Fruit fly (Drosophila melanogaster) whole organism, embryonic: Measurements from ENCODE around the gene Ir92a.
A peak's percentile ranks its signal among the peaks of the same experiment; 100 is the strongest.

Experiments
- ATbp ChIP-seq: fragments of 200-800 bp; sonication (Bioruptor generic); optimal IDR thresholded peaks from 2 replicates; lab custom pipeline; 2017; ENCODE audit warnings: missing biosample characterization, mild to moderate bottlenecking, missing genetic modification characterization, missing genetic modification reagents
- Asciz ChIP-seq: fragments of 200-800 bp; sonication (Bioruptor generic); optimal IDR thresholded peaks from 2 replicates; lab custom pipeline; 2017; ENCODE audit warnings: missing biosample characterization, mild to moderate bottlenecking, missing genetic modification characterization, missing genetic modification reagents
- CG10321 ChIP-seq: fragments of 200-800 bp; sonication (Bioruptor generic); IDR thresholded peaks from 2 replicates; pipeline ENCODE4 v1.3.6; 2022; ENCODE audit warnings: missing biosample characterization, missing genetic modification characterization
- CG10431 ChIP-seq: fragments of 200-800 bp; sonication (Bioruptor generic); optimal IDR thresholded peaks from 3 replicates; lab custom pipeline; 2018; ENCODE audit warnings: missing biosample characterization, mild to moderate bottlenecking, missing genetic modification characterization
- CG11695 ChIP-seq: fragments of 200-800 bp; sonication (Bioruptor generic); IDR thresholded peaks from 3 replicates; pipeline ENCODE4 v1.3.6; 2022; ENCODE audit warnings: missing biosample characterization, missing genetic modification characterization
- CG12071 ChIP-seq: fragments of 200-800 bp; sonication (Bioruptor generic); optimal IDR thresholded peaks from 3 replicates; lab custom pipeline; 2018; ENCODE audit warnings: missing biosample characterization, mild to moderate bottlenecking, missing genetic modification characterization
- CG12104 ChIP-seq: fragments of 200-800 bp; sonication (Bioruptor generic); optimal IDR thresholded peaks from 3 replicates; lab custom pipeline; 2016; ENCODE audit warnings: missing biosample characterization, missing genetic modification characterization
- CG12236 ChIP-seq: fragments of 200-800 bp; sonication (Bioruptor generic); optimal IDR thresholded peaks from 2 replicates; lab custom pipeline; 2016; ENCODE audit warnings: missing biosample characterization, missing genetic modification characterization
- CG13624 ChIP-seq: fragments of 200-800 bp; sonication (Bioruptor generic); optimal IDR thresholded peaks from 2 replicates; lab custom pipeline; 2016; ENCODE audit warnings: missing biosample characterization, missing genetic modification characterization
- CG16813 ChIP-seq: fragments of 200-800 bp; sonication (Bioruptor generic); IDR thresholded peaks from 3 replicates; pipeline ENCODE4 v1.3.6; 2022; ENCODE audit warnings: missing biosample characterization, missing genetic modification characterization; ENCODE audit not compliant: partially characterized antibody
- CG16815 ChIP-seq: fragments of 200-800 bp; sonication (Bioruptor generic); optimal IDR thresholded peaks from 3 replicates; lab custom pipeline; 2017; ENCODE audit warnings: missing biosample characterization, mild to moderate bottlenecking, missing genetic modification characterization
- CG17359 ChIP-seq: fragments of 200-800 bp; sonication (Bioruptor generic); optimal IDR thresholded peaks from 3 replicates; lab custom pipeline; 2018; ENCODE audit warnings: missing biosample characterization, mild to moderate bottlenecking, missing genetic modification characterization, moderate library complexity
- CG2129 ChIP-seq: fragments of 200-800 bp; sonication (Bioruptor generic); IDR thresholded peaks from 2 replicates; pipeline ENCODE4 v1.3.6; 2022; ENCODE audit warnings: missing biosample characterization, missing genetic modification characterization; ENCODE audit not compliant: partially characterized antibody
- CG4404 ChIP-seq: fragments of 200-800 bp; sonication (Bioruptor generic); IDR thresholded peaks from 2 replicates; pipeline ENCODE4 v1.3.6; 2022; ENCODE audit warnings: missing biosample characterization, missing genetic modification characterization
- CG4424 ChIP-seq: fragments of 200-800 bp; sonication (Bioruptor generic); optimal IDR thresholded peaks from 3 replicates; lab custom pipeline; 2016; ENCODE audit warnings: missing biosample characterization, missing genetic modification characterization
- CG4820 ChIP-seq: fragments of 200-800 bp; sonication (Bioruptor generic); optimal IDR thresholded peaks from 3 replicates; lab custom pipeline; 2016; ENCODE audit warnings: missing biosample characterization, missing genetic modification characterization
- CG4854 ChIP-seq: fragments of 200-800 bp; sonication (Bioruptor generic); optimal IDR thresholded peaks from 2 replicates; lab custom pipeline; 2016; ENCODE audit warnings: missing biosample characterization, missing genetic modification characterization, inconsistent platforms
- CG8281 ChIP-seq: fragments of 200-800 bp; sonication (Bioruptor generic); optimal IDR thresholded peaks from 2 replicates; lab custom pipeline; 2018; ENCODE audit warnings: missing biosample characterization, mild to moderate bottlenecking, missing genetic modification characterization, moderate library complexity
- E2f2 ChIP-seq: fragments of 200-800 bp; sonication (Bioruptor generic); IDR thresholded peaks from 2 replicates; pipeline ENCODE4 v1.3.6; 2022; ENCODE audit warnings: missing biosample characterization, missing genetic modification characterization
- Ets97D ChIP-seq: fragments of 200-800 bp; sonication (Bioruptor generic); optimal IDR thresholded peaks from 3 replicates; lab custom pipeline; 2016; ENCODE audit warnings: missing biosample characterization, missing genetic modification characterization
- Hr39 ChIP-seq: fragments of >200 bp; optimal IDR thresholded peaks from 2 replicates; lab custom pipeline; 2017
- Kr ChIP-seq: fragments of 200-800 bp; sonication (Bioruptor generic); optimal IDR thresholded peaks from 2 replicates; lab custom pipeline; 2017; ENCODE audit warnings: missing biosample characterization, mild to moderate bottlenecking, missing genetic modification characterization
- Lhr ChIP-seq: fragments of 200-800 bp; sonication (Bioruptor generic); optimal IDR thresholded peaks from 3 replicates; lab custom pipeline; 2017; ENCODE audit warnings: mild to moderate bottlenecking, missing biosample characterization, missing genetic modification reagents, missing genetic modification characterization
- MTF-1 ChIP-seq: fragments of 200-800 bp; sonication (Bioruptor generic); optimal IDR thresholded peaks from 2 replicates; lab custom pipeline; 2018; ENCODE audit warnings: missing biosample characterization, mild to moderate bottlenecking, missing genetic modification characterization, borderline replicate concordance
- Max ChIP-seq: fragments of 200-800 bp; sonication (Bioruptor generic); optimal IDR thresholded peaks from 2 replicates; lab custom pipeline; 2016; ENCODE audit warnings: missing biosample characterization, mild to moderate bottlenecking, missing genetic modification characterization
- NC2α ChIP-seq: fragments of 200-800 bp; sonication (Bioruptor generic); optimal IDR thresholded peaks from 2 replicates; lab custom pipeline; 2016; ENCODE audit warnings: missing biosample characterization, missing genetic modification characterization
- NC2β ChIP-seq: fragments of 200-800 bp; sonication (Bioruptor generic); optimal IDR thresholded peaks from 2 replicates; lab custom pipeline; 2016; ENCODE audit warnings: missing biosample characterization, missing genetic modification characterization
- NfI ChIP-seq: fragments of 200-800 bp; sonication (Bioruptor generic); optimal IDR thresholded peaks from 3 replicates; lab custom pipeline; 2018; ENCODE audit warnings: missing biosample characterization, mild to moderate bottlenecking, missing genetic modification characterization, moderate library complexity
- Pdp1 ChIP-seq, 2 experiments: fragments of 200-800 bp; sonication (Bioruptor generic); optimal IDR thresholded peaks; 3 replicates each; lab custom pipeline; 2016; ENCODE audit warnings: missing biosample characterization in 2 of 2, missing genetic modification characterization in 2 of 2, mild to moderate bottlenecking in 1 of 2, moderate library complexity in 1 of 2
- Sox100B ChIP-seq: fragments of 200-800 bp; sonication (Bioruptor generic); optimal IDR thresholded peaks from 3 replicates; lab custom pipeline; 2018; ENCODE audit warnings: missing biosample characterization, mild to moderate bottlenecking, missing genetic modification characterization
- Sry-δ ChIP-seq: fragments of 200-800 bp; sonication (Bioruptor generic); optimal IDR thresholded peaks from 2 replicates; lab custom pipeline; 2016; ENCODE audit warnings: missing biosample characterization, missing genetic modification characterization
- YL-1 ChIP-seq: fragments of 200-800 bp; sonication (Bioruptor generic); optimal IDR thresholded peaks from 3 replicates; lab custom pipeline; 2017; ENCODE audit warnings: missing biosample characterization, mild to moderate bottlenecking, missing genetic modification characterization
- abd-A ChIP-seq: fragments of 200-800 bp; sonication (Bioruptor generic); optimal IDR thresholded peaks from 3 replicates; lab custom pipeline; 2019; ENCODE audit warnings: missing biosample characterization, mild to moderate bottlenecking, missing genetic modification characterization, moderate library complexity
- aop ChIP-seq: fragments of 200-800 bp; sonication (Bioruptor generic); IDR thresholded peaks from 2 replicates; pipeline ENCODE4 v1.3.6; 2022; ENCODE audit warnings: missing biosample characterization, missing genetic modification characterization
- ap ChIP-seq: fragments of 200-800 bp; sonication (Bioruptor generic); IDR thresholded peaks from 2 replicates; pipeline ENCODE4 v1.3.6; 2022; ENCODE audit warnings: missing biosample characterization, missing genetic modification characterization
- ato ChIP-seq: fragments of 200-800 bp; sonication (Bioruptor generic); IDR thresholded peaks from 2 replicates; pipeline ENCODE4 v1.3.6; 2022; ENCODE audit warnings: missing biosample characterization, missing genetic modification characterization; ENCODE audit not compliant: partially characterized antibody
- az2 ChIP-seq: fragments of 200-800 bp; sonication (Bioruptor generic); optimal IDR thresholded peaks from 3 replicates; lab custom pipeline; 2016; ENCODE audit warnings: missing biosample characterization, missing genetic modification characterization
- cas ChIP-seq: fragments of 200-800 bp; sonication (Bioruptor generic); IDR thresholded peaks from 2 replicates; pipeline ENCODE4 v1.3.6; 2022; ENCODE audit warnings: missing biosample characterization, missing genetic modification characterization
- chm ChIP-seq: fragments of 200-800 bp; sonication (Bioruptor generic); IDR thresholded peaks from 2 replicates; pipeline ENCODE4 v1.3.6; 2022; ENCODE audit warnings: missing biosample characterization, missing genetic modification characterization
- eyg ChIP-seq: fragments of 200-800 bp; sonication (Bioruptor generic); optimal IDR thresholded peaks from 3 replicates; lab custom pipeline; 2016; ENCODE audit warnings: missing biosample characterization, missing genetic modification characterization
- kay ChIP-seq: fragments of 200-800 bp; sonication (Bioruptor generic); optimal IDR thresholded peaks from 2 replicates; lab custom pipeline; 2016; ENCODE audit warnings: missing biosample characterization, missing genetic modification characterization
- luna ChIP-seq: fragments of 200-800 bp; sonication (Bioruptor generic); optimal IDR thresholded peaks from 2 replicates; lab custom pipeline; 2016; ENCODE audit warnings: missing biosample characterization, missing genetic modification characterization
- pum ChIP-seq: fragments of 200-800 bp; sonication (Bioruptor generic); optimal IDR thresholded peaks from 2 replicates; lab custom pipeline; 2016; ENCODE audit warnings: missing biosample characterization, missing genetic modification characterization
- repo ChIP-seq: fragments of 200-800 bp; sonication (Bioruptor generic); optimal IDR thresholded peaks from 2 replicates; lab custom pipeline; 2016; ENCODE audit warnings: missing biosample characterization, missing genetic modification characterization
- so ChIP-seq: fragments of 200-800 bp; sonication (Bioruptor generic); IDR thresholded peaks from 3 replicates; pipeline ENCODE4 v1.3.6; 2022; ENCODE audit warnings: missing biosample characterization, missing genetic modification characterization
- sr ChIP-seq: fragments of 200-800 bp; sonication (Bioruptor generic); IDR thresholded peaks from 3 replicates; pipeline ENCODE4 v1.3.6; 2022; ENCODE audit warnings: missing biosample characterization, missing genetic modification characterization
- ttk ChIP-seq: fragments of 200-800 bp; sonication (Bioruptor generic); IDR thresholded peaks from 2 replicates; pipeline ENCODE4 v2.1.2; 2022; ENCODE audit warnings: missing biosample characterization, missing genetic modification characterization
- unpg ChIP-seq: fragments of 200-800 bp; sonication (Bioruptor generic); optimal IDR thresholded peaks from 3 replicates; lab custom pipeline; 2018; ENCODE audit warnings: missing biosample characterization, mild to moderate bottlenecking, missing genetic modification characterization, moderate library complexity
- wek ChIP-seq: fragments of 200-800 bp; sonication (Bioruptor generic); optimal IDR thresholded peaks from 3 replicates; lab custom pipeline; 2018; ENCODE audit warnings: missing biosample characterization, mild to moderate bottlenecking, missing genetic modification characterization, moderate library complexity

The Ir92a gene

DNA sequence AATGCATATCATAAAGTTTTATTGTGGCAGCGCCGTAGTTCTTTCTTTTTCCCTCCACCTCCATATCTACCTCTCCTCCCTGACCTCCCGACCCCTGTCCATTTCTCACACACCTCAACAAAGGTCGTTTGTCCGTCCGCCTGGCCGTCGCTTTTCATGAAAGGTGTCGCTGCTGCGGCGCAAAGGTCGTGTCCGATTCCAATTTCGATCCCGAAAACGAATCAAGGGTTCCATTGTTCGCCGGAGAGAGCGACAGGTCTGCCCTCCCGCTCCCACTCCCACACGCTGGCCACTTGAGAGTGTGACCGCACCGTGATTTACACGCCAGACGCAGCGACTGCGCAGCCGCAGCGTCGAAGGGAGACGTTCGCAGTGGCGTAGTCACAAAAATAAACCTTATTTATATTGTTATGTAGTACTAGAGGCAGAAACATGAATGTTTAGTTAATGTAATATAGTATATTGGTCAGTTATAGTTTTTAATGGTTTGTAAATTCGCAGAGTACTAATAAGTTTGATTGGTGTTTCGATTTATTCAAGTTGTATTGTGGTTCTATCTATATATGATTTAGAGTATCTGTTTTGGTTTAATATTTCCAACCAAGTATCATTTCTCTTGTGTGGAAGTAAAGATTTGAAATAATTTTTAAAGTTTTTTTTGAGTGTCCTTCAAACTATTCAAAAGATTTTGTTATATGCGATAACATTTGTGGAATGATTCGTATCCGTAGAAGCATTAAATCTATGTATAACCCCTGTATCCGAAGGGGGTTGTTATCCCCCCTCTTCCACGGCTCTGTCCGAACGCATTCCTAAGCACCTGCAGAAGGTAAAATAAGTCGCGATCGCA lies 46.5 kb upstream of the Ir92a start (continued):
- TF ChIP-seq ato (GFP tag; lab: Robert Waterston, UW), result no peak
- peak; percentile 63 for TF ChIP-seq CG12236
- no peak for TF ChIP-seq wek (GFP tag; lab: Kevin White, UChicago)
- no peak for TF ChIP-seq Hr39 (lab: Kevin White, UChicago)
- no peak for TF ChIP-seq ap (GFP tag; lab: Robert Waterston, UW)
- TF ChIP-seq Kr (GFP tag; lab: Kevin White, UChicago), result peak; percentile 45
- 0 out of 2 replicates have a peak, but pooled peaks have one; percentile 48 for TF ChIP-seq aop
- no peak for TF ChIP-seq chm (GFP tag; lab: Robert Waterston, UW)
- TF ChIP-seq Lhr (GFP tag; lab: Kevin White, UChicago), result no peak
- no peak for TF ChIP-seq abd-A (tag; lab: Kevin White, UChicago)
- TF ChIP-seq NC2β (GFP tag; lab: Kevin White, UChicago), result peak; percentile 40
- peak; percentile 75 for TF ChIP-seq CG4820
- peak; percentile 73 for TF ChIP-seq az2 (GFP tag; lab: Kevin White, UChicago)
- no peak for TF ChIP-seq NfI (GFP tag; lab: Kevin White, UChicago)
- TF ChIP-seq CG12104 (GFP tag; lab: Kevin White, UChicago), result peak; percentile 9
- peak; percentile 2 for TF ChIP-seq CG10431
- TF ChIP-seq Asciz (GFP tag; lab: Kevin White, UChicago), result no peak
- no peak for TF ChIP-seq luna
- TF ChIP-seq YL-1, result no peak
- TF ChIP-seq Max (GFP tag; lab: Kevin White, UChicago), result peak; percentile 42
- TF ChIP-seq Pdp1 (GFP tag; optimal IDR thresholded peaks at IDR 0.05; lab: Kevin White, UChicago), result peak; percentile 47
- TF ChIP-seq eyg (GFP tag; lab: Kevin White, UChicago), result no peak
- no peak for TF ChIP-seq CG8281 (tag; lab: Kevin White, UChicago)
- no peak for TF ChIP-seq E2f2 (GFP tag; lab: Robert Waterston, UW)
- no peak for TF ChIP-seq so (GFP tag; lab: Robert Waterston, UW)
- peak; percentile 14 for TF ChIP-seq repo
- TF ChIP-seq NC2α (GFP tag; lab: Kevin White, UChicago), result no peak
- TF ChIP-seq Ets97D (GFP tag; lab: Kevin White, UChicago), result no peak
- no peak for TF ChIP-seq MTF-1 (GFP tag; lab: Kevin White, UChicago)
- no peak for TF ChIP-seq CG16813 (GFP tag; lab: Robert Waterston, UW)
- no peak for TF ChIP-seq CG11695 (GFP tag; lab: Robert Waterston, UW)
- no peak for TF ChIP-seq CG13624 (GFP tag; lab: Kevin White, UChicago)
- TF ChIP-seq CG4424, result peak; percentile 82
- TF ChIP-seq CG10321 (GFP tag; lab: Robert Waterston, UW), result no peak
- TF ChIP-seq pum (GFP tag; lab: Kevin White, UChicago), result peak; percentile 63
- no peak for TF ChIP-seq CG17359 (tag; lab: Kevin White, UChicago)
- TF ChIP-seq CG2129 (GFP tag; lab: Robert Waterston, UW), result no peak
- no peak for TF ChIP-seq cas (GFP tag; lab: Robert Waterston, UW)
- TF ChIP-seq unpg (GFP tag; lab: Kevin White, UChicago), result no peak
- TF ChIP-seq CG16815 (GFP tag; lab: Kevin White, UChicago), result peak; percentile 75
- peak; percentile 60 for TF ChIP-seq CG4404 (GFP tag; lab: Robert Waterston, UW)
- peak; percentile 31 for TF ChIP-seq ATbp (GFP tag; lab: Kevin White, UChicago)
- TF ChIP-seq CG4854 (GFP tag; lab: Kevin White, UChicago), result no peak
- no peak for TF ChIP-seq kay (GFP tag; lab: Kevin White, UChicago)
- TF ChIP-seq ttk (GFP tag; lab: Robert Waterston, UW), result no peak; the same call in 1 of the 2 replicates
- TF ChIP-seq sr (GFP tag; lab: Robert Waterston, UW), result 0 out of 3 replicates have a peak, but pooled peaks have one; percentile 2
- no peak for TF ChIP-seq CG12071 (GFP tag; lab: Kevin White, UChicago)
- TF ChIP-seq Sry-δ (GFP tag; lab: Kevin White, UChicago), result no peak
- TF ChIP-seq Sox100B (GFP tag; lab: Kevin White, UChicago), result no peak
